Fruit fly (Drosophila melanogaster) whole organism: Measurements from ENCODE around the gene RhoGAP1A.

Source experiments
- CG8478 ChIP-seq: fragments of >200 bp; optimal IDR thresholded peaks from 2 replicates; lab custom pipeline; 2018; ENCODE audit warnings: inconsistent platforms
- Dll ChIP-seq: fragments of >200 bp; optimal IDR thresholded peaks from 2 replicates; lab custom pipeline; 2017
- EcR ChIP-seq, 2 experiments: fragments of >200 bp; optimal IDR thresholded peaks; 2 replicates each; lab custom pipeline; 2017; ENCODE audit warnings: missing biosample characterization in 2 of 2, missing genetic modification characterization in 2 of 2, missing genetic modification reagents in 2 of 2
- pan ChIP-seq: fragments of >200 bp; optimal IDR thresholded peaks from 2 replicates; lab custom pipeline; 2017
- psq ChIP-seq: fragments of >200 bp; optimal IDR thresholded peaks from 2 replicates; lab custom pipeline; 2017
- usp ChIP-seq: fragments of >200 bp; optimal IDR thresholded peaks from 2 replicates; lab custom pipeline; 2017; ENCODE audit warnings: missing biosample characterization, missing genetic modification characterization, mixed read lengths

RhoGAP1A gene

DNA sequence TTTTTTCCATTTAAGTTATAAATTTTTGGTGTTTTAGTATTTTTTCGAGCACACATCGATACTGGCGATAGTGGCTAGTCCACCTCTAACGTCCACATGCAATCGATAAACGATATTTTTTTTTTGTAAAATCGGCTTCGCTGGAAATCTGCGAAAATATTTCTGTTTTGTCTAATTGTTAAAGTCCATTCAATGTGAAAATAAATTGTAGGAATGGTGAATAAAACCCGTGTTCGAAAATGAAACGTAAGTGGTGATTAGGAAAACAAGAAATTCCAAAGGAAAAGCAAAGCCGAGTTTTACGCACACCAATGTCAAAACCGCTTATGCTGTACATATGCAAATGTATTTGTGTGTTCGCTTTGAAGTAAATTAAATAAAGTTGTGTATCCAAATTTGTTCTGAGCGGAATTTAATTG lies at the start of gene RhoGAP1A:
Gene RhoGAP1A, plus strand, starts transcription at position 100 of the 419 bp plus-strand sequence.
- TF ChIP-seq psq (lab: Kevin White, UChicago) (no peak), Dll (lab: Kevin White, UChicago) (no peak), usp (no peak), CG8478 (lab: Kevin White, UChicago) (no peak), pan (lab: Kevin White, UChicago) (no peak), EcR (GFP tag; optimal IDR thresholded peaks at IDR 0.05; lab: Kevin White, UChicago) (no peak)

DNA sequence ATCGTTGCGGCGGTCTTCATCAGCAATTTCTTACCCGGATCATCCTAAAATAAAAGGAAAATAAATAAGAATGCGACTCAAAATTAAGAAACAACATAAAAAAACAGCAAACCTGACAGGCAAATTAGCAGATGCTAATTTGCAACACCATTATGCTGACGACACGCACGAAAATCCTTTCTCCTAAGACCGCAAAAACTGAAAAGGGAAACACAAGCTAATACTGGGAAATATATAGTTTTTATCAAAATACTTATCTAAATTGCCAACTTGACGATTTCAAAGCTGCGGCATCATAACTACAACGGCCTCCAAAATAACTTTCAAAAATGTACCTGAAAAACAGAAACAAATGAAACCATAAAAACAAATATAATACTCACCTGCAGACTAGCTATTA lies 12.2 kb upstream of the RhoGAP1A start:
- TF ChIP-seq CG8478 (lab: Kevin White, UChicago): no peak

DNA sequence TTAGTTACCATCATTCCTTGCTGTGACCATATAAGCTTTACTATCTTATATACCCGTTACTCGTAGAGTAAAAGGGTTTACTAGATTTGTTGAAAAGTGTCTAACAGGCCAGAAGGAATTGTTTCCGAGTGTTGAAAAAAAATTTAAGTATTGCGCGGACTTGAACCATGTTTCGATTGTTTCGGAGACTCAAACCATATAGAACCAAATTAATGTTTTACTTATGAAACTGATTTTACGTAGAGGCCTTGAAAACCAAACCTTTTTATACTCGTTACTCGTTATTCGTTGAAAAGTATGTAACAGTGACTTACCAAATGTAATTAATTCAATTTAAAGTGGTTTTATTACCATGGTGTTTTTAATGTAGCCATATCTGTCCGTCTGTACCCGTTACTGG lies 3.5 kb upstream of the RhoGAP1A start:
- TF ChIP-seq Dll (lab: Kevin White, UChicago) (no peak), usp (no peak), CG8478 (lab: Kevin White, UChicago) (no peak), pan (lab: Kevin White, UChicago) (no peak), psq (lab: Kevin White, UChicago) (no peak), EcR (GFP tag; optimal IDR thresholded peaks at IDR 0.05; lab: Kevin White, UChicago) (no peak)

DNA sequence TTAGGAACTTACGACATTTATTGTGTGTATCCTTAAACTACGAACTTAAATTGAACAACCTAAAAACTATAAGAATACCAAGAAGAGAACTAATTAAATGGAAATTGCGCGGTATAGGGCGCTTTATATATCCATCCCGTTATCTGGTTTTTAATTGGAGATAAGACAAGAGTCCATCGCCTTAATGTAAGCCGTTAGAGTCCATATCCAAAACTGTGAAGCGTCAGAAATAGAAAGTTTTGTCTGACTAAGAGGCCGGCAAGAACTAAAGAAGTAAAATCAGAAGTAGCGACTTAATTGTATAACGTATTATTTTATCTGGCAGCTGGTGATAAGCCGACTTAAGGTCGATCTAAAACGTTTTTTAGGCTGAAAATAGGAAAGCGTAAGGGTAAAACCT lies 635 bp upstream of the RhoGAP1A start, which contains the start of gene CG17636:
Gene CG17636, minus strand, starts transcription at position 101 of the 400 bp plus-strand sequence.
- TF ChIP-seq CG8478 (lab: Kevin White, UChicago) (no peak), EcR (GFP tag; optimal IDR thresholded peaks at IDR 0.05; lab: Kevin White, UChicago) (no peak)

DNA sequence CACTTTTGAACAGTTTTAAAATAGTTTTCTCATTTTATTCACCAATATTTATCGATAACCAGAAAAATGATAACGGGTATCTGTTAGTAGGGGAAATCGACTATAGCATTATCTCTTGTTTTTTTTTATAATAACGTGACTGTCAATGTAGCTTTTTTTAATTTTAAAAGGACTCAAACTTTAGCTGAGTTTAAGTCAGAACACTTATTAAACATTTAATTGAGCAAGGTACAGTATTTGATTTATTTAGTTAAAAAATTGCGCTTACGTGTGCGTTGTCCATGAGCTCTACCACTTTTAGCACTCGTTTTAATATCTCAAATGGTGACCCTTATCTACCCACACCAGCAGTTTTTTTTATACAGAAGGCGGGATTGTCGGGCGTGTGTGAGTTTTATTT lies 3.3 kb downstream of the RhoGAP1A start:
- TF ChIP-seq psq (lab: Kevin White, UChicago): no peak
- no peak for TF ChIP-seq pan (lab: Kevin White, UChicago)
- TF ChIP-seq Dll (lab: Kevin White, UChicago): no peak
- no peak for TF ChIP-seq CG8478 (lab: Kevin White, UChicago)
- TF ChIP-seq usp: no peak
- no peak for TF ChIP-seq EcR (GFP tag; optimal IDR thresholded peaks at IDR 0.05; lab: Kevin White, UChicago)

DNA sequence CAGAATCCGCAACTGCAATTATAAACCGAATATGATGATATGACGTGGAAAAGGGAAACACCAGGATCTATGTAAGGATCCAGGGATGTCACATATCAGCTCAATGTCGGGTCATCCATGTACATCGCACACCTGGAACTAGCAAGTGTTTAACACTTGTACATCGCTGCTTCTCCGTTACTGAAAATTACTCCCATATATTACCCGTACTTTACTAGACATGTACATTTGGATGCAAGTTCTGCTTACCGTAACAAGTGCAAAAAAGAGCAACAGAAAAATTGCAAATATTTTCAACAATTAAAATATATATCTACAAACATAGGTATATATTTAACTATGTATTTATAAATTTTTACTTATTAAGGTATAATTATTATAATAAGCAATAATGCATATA lies 12.8 kb downstream of the RhoGAP1A start, which contains the start of gene tyn:
Gene tyn, plus strand, starts transcription at position 301 of the 400 bp plus-strand sequence.
- no peak for TF ChIP-seq usp
- no peak for TF ChIP-seq CG8478 (lab: Kevin White, UChicago)
- TF ChIP-seq psq (lab: Kevin White, UChicago): no peak
- TF ChIP-seq pan (lab: Kevin White, UChicago): no peak
- TF ChIP-seq EcR (GFP tag; optimal IDR thresholded peaks at IDR 0.05; lab: Kevin White, UChicago): no peak
- TF ChIP-seq Dll (lab: Kevin White, UChicago): no peak

DNA sequence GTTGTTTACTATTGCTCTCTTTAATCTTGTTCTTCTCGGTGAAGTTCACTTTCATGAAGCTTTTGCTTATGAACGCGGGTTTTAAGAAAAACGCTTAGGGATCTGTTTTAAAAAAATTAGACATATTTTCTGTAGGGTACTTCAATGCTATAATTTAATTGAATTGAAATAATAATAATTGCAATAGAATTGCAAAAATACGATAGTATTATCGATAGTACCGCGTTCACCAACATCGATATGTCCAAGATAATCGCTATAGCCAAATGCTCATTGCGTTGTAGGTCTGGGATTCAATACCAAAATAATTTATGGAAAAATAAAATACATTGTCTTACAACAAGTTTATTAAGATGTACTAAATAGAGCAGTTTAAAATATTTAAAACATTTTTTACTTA lies 14.7 kb downstream of the RhoGAP1A start:
- TF ChIP-seq Dll (lab: Kevin White, UChicago): no peak
- no peak for TF ChIP-seq pan (lab: Kevin White, UChicago)
- TF ChIP-seq psq (lab: Kevin White, UChicago): no peak
- TF ChIP-seq EcR (GFP tag; optimal IDR thresholded peaks at IDR 0.05; lab: Kevin White, UChicago): no peak
- no peak for TF ChIP-seq usp
- TF ChIP-seq CG8478 (lab: Kevin White, UChicago): no peak

DNA sequence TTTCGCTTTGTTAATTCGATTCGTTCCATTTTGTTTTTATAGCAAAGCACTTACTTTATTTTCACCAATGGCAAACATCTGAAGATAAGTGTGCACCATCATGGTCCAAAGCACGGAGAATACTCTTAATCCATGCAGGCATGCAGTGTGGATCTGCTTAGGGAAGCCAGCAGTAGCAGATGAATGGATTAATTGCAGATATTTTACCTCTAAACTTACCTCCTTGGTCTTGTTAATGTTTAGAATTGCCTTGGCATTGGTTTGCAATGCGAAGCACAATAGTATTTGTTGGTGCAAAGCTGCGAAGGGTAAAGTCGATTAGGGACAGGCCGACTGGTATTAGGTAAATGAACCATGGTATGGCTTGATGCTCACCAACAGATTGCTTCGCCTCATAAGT lies 17.8 kb downstream of the RhoGAP1A start:
- TF ChIP-seq CG8478 (lab: Kevin White, UChicago) (no peak), Dll (lab: Kevin White, UChicago) (no peak), EcR (GFP tag; optimal IDR thresholded peaks at IDR 0.05; lab: Kevin White, UChicago) (no peak), pan (lab: Kevin White, UChicago) (no peak), psq (lab: Kevin White, UChicago) (no peak), usp (no peak)

DNA sequence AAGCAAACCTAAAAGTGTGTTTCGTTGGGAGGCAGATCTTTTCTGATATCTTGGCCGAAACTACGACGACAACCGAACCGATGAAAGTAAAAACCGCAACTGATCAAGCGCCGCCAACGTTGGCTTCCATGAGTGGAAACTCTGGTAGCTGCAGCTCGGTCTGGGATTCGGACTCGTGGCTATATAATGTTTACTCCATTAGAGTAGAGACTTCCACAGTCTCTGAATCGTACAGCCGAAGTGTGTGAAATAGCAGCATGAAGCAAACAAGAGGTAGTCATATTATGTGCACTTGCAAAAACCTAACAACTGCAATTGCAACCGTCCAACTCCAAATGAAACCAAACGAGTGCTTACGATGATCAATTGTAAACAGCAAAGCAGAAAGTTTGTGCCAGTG lies 21.1 kb downstream of the RhoGAP1A start, which contains the start of gene CG17707:
Gene CG17707, minus strand, starts transcription at position 101 of the 400 bp plus-strand sequence.
- no peak for TF ChIP-seq Dll (lab: Kevin White, UChicago)
- no peak for TF ChIP-seq EcR (GFP tag; optimal IDR thresholded peaks at IDR 0.05; lab: Kevin White, UChicago)
- no peak for TF ChIP-seq pan (lab: Kevin White, UChicago)

DNA sequence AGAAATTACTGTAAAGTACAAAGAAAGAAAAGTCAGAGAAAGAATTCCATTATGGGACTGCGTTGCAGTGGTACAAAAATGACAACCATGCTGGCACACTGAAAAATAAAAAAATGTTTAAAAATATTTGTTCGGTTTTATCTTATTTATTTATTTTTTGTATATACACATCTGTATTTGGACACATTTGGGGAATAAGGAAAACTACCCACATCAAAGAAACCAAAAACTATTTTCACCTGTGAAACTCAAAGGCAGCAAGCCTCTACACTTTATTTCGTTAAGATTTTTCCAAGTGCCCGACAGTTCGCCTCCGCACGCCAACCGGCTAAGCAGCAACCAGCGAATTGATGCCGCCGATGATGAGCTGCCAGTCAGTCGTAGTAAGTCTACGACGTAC lies 42.3 kb downstream of the RhoGAP1A start:
- TF ChIP-seq pan (lab: Kevin White, UChicago) (no peak), Dll (lab: Kevin White, UChicago) (no peak), EcR (GFP tag; optimal IDR thresholded peaks at IDR 0.05; lab: Kevin White, UChicago) (no peak), psq (lab: Kevin White, UChicago) (no peak), usp (no peak), CG8478 (lab: Kevin White, UChicago) (no peak)

DNA sequence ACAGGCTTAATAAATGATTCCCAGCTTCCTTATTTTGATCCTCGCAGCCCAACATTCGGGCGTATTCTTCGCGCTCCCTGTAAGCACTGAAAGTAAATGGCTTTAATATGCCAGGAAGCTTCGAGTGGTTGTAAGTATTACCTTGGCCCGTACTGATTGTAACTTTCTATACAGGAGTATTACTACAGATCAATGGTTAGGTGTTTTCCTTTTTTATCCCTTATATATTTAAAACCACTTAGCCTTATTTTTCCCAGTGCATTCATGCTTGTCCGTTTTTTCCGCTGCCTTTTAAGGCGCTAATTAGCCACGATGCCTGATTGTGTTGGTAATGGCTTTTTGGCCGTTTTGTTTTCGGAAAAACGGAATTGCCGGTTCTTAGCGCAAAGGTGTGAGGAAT lies 46.3 kb downstream of the RhoGAP1A start:
- TF ChIP-seq usp (no peak), pan (lab: Kevin White, UChicago) (no peak), CG8478 (lab: Kevin White, UChicago) (no peak), Dll (lab: Kevin White, UChicago) (no peak), psq (lab: Kevin White, UChicago) (no peak), EcR (GFP tag; optimal IDR thresholded peaks at IDR 0.05; lab: Kevin White, UChicago) (no peak)

DNA sequence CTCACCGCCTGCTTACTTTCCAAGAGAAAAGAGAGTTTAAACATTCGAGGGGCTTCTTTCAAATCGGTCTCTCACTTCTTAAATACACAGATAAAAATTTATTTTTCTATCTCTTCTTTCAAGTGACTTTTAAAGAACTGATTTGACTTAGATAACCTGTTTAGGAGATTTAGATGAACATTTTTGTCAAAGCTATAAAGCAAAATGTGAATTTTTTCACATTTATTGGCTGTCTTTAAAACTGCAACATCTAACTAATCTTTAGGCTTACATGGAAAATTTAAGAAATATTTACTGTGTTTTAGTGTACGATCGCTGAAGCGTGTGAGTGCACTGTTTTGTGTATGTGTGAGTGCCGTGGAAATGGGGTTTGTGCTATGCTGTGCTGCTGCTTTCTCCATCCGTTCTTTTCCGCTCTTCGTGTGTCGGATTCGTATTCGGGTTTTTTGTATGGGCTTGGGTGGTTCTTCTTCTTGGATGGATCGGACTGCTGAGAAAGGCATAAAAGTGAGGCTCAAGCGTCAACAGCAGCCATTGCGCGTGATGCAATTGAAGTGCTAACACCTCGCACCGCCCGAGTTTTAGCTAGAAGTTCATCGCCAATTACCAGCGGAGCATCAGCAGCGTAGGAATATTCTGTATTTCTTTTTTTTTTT lies 48.4 kb downstream of the RhoGAP1A start:
- TF ChIP-seq usp (no peak), pan (lab: Kevin White, UChicago) (no peak), EcR (GFP tag; optimal IDR thresholded peaks at IDR 0.05; lab: Kevin White, UChicago) (no peak)
